Fruit fly (Drosophila melanogaster) whole organism, embryonic: ENCODE data around the gene CG13022.

Source experiments
- ATbp ChIP-seq: fragments of 200-800 bp; sonication (Bioruptor generic); optimal IDR thresholded peaks from 2 replicates; lab custom pipeline; 2017; ENCODE audit warnings: missing biosample characterization, mild to moderate bottlenecking, missing genetic modification characterization, missing genetic modification reagents
- Atf-2 ChIP-seq: fragments of 200-800 bp; sonication (Bioruptor generic); optimal IDR thresholded peaks from 2 replicates; lab custom pipeline; 2016; ENCODE audit warnings: missing biosample characterization, missing genetic modification characterization
- Awh ChIP-seq: fragments of 200-800 bp; sonication (Bioruptor generic); IDR thresholded peaks from 2 replicates; pipeline ENCODE4, ENCODE4 v1.3.6; 2022; ENCODE audit warnings: missing biosample characterization, missing genetic modification characterization
- CG10366 ChIP-seq: fragments of 200-800 bp; sonication (Bioruptor generic); IDR thresholded peaks from 2 replicates; pipeline ENCODE4 v1.3.6; 2022; ENCODE audit warnings: missing biosample characterization, missing genetic modification characterization
- CG10565 ChIP-seq: fragments of 200-800 bp; sonication (Bioruptor generic); optimal IDR thresholded peaks from 3 replicates; lab custom pipeline; 2016; ENCODE audit warnings: missing biosample characterization, mild to moderate bottlenecking, missing genetic modification characterization
- CG10654 ChIP-seq: fragments of 200-800 bp; sonication (Bioruptor generic); optimal IDR thresholded peaks from 2 replicates; lab custom pipeline; 2016; ENCODE audit warnings: missing biosample characterization, missing genetic modification characterization
- CG10979 ChIP-seq: fragments of 200-800 bp; sonication (Bioruptor generic); optimal IDR thresholded peaks from 2 replicates; lab custom pipeline; 2018; ENCODE audit warnings: missing biosample characterization, mild to moderate bottlenecking, missing genetic modification characterization, moderate library complexity
- CG12659 ChIP-seq: fragments of 200-800 bp; sonication (Bioruptor generic); optimal IDR thresholded peaks from 3 replicates; lab custom pipeline; 2017; ENCODE audit warnings: mild to moderate bottlenecking, missing biosample characterization, missing genetic modification reagents, missing genetic modification characterization
- CG12769 ChIP-seq: fragments of 200-800 bp; sonication (Bioruptor generic); optimal IDR thresholded peaks from 2 replicates; lab custom pipeline; 2019; ENCODE audit warnings: missing biosample characterization, mild to moderate bottlenecking, missing genetic modification characterization, moderate library complexity
- CG14710 ChIP-seq: fragments of 200-800 bp; sonication (Bioruptor generic); optimal IDR thresholded peaks from 3 replicates; lab custom pipeline; 2019; ENCODE audit warnings: missing biosample characterization, mild to moderate bottlenecking, missing genetic modification characterization, moderate library complexity
- CG15479 ChIP-seq: fragments of 200-800 bp; sonication (Bioruptor generic); optimal IDR thresholded peaks from 3 replicates; lab custom pipeline; 2019; ENCODE audit warnings: missing biosample characterization, mild to moderate bottlenecking, missing genetic modification characterization, moderate library complexity
- CG15696 ChIP-seq: fragments of 200-800 bp; sonication (Bioruptor generic); optimal IDR thresholded peaks from 2 replicates; lab custom pipeline; 2019; ENCODE audit warnings: missing biosample characterization, mild to moderate bottlenecking, missing genetic modification characterization, moderate library complexity
- CG1602 ChIP-seq: fragments of 200-800 bp; sonication (Bioruptor generic); optimal IDR thresholded peaks from 3 replicates; lab custom pipeline; 2016; ENCODE audit warnings: missing biosample characterization, missing genetic modification characterization
- CG17612 ChIP-seq: fragments of 200-800 bp; sonication (Bioruptor generic); IDR thresholded peaks from 2 replicates; pipeline ENCODE4 v1.3.6; 2022; ENCODE audit warnings: missing biosample characterization, missing genetic modification characterization
- CG2120 ChIP-seq: fragments of 200-800 bp; sonication (Bioruptor generic); optimal IDR thresholded peaks from 3 replicates; lab custom pipeline; 2016; ENCODE audit warnings: missing biosample characterization, missing genetic modification characterization
- CG2875 ChIP-seq: fragments of 200-800 bp; sonication (Bioruptor generic); optimal IDR thresholded peaks from 2 replicates; lab custom pipeline; 2017; ENCODE audit warnings: missing biosample characterization, mild to moderate bottlenecking, missing genetic modification characterization, missing genetic modification reagents
- CG30431 ChIP-seq: fragments of 200-800 bp; sonication (Bioruptor generic); optimal IDR thresholded peaks from 2 replicates; lab custom pipeline; 2017; ENCODE audit warnings: missing biosample characterization, missing genetic modification characterization
- CG32532 ChIP-seq: fragments of 200-800 bp; sonication (Bioruptor generic); IDR thresholded peaks from 2 replicates; pipeline ENCODE4 v1.3.6; 2022; ENCODE audit warnings: missing biosample characterization, missing genetic modification characterization
- CG4328 ChIP-seq: fragments of 200-800 bp; sonication (Bioruptor generic); optimal IDR thresholded peaks from 3 replicates; lab custom pipeline; 2017; ENCODE audit warnings: missing biosample characterization, missing genetic modification reagents, missing genetic modification characterization
- CG8281 ChIP-seq: fragments of 200-800 bp; sonication (Bioruptor generic); optimal IDR thresholded peaks from 2 replicates; lab custom pipeline; 2018; ENCODE audit warnings: missing biosample characterization, mild to moderate bottlenecking, missing genetic modification characterization, moderate library complexity
- CG8388 ChIP-seq: fragments of 200-800 bp; sonication (Bioruptor generic); optimal IDR thresholded peaks from 2 replicates; lab custom pipeline; 2019; ENCODE audit warnings: missing biosample characterization, mild to moderate bottlenecking, missing genetic modification characterization, moderate library complexity
- CG8478 ChIP-seq: fragments of >200 bp; optimal IDR thresholded peaks from 2 replicates; lab custom pipeline; 2018
- CG9609 ChIP-seq: fragments of 200-800 bp; sonication (Bioruptor generic); optimal IDR thresholded peaks from 3 replicates; lab custom pipeline; 2016; ENCODE audit warnings: missing biosample characterization, missing genetic modification characterization
- CG9876 ChIP-seq: fragments of 200-800 bp; sonication (Bioruptor generic); optimal IDR thresholded peaks from 2 replicates; lab custom pipeline; 2016; ENCODE audit warnings: missing biosample characterization, missing genetic modification characterization
- D19A ChIP-seq: fragments of 200-800 bp; optimal IDR thresholded peaks from 3 replicates; lab custom pipeline; 2019; ENCODE audit warnings: missing biosample characterization, mild to moderate bottlenecking, missing genetic modification characterization, moderate library complexity
- Dad ChIP-seq: fragments of 200-800 bp; sonication (Bioruptor generic); optimal IDR thresholded peaks from 3 replicates; lab custom pipeline; 2016; ENCODE audit warnings: missing biosample characterization, missing genetic modification characterization
- Eip74EF ChIP-seq, 2 experiments: fragments of 200-800 bp in 1 of 2; fragments of >200 bp in 1 of 2; sonication (Bioruptor generic) in 1 of 2; optimal IDR thresholded peaks; 2 replicates each; lab custom pipeline; 2017 to 2019; ENCODE audit warnings: missing biosample characterization in 2 of 2, missing genetic modification characterization in 2 of 2, mild to moderate bottlenecking in 1 of 2, moderate library complexity in 1 of 2
- Fer3 ChIP-seq: fragments of 200-800 bp; sonication (Bioruptor generic); optimal IDR thresholded peaks from 2 replicates; lab custom pipeline; 2018; ENCODE audit warnings: missing biosample characterization, mild to moderate bottlenecking, missing genetic modification characterization, moderate library complexity
- Max ChIP-seq: fragments of 200-800 bp; sonication (Bioruptor generic); optimal IDR thresholded peaks from 2 replicates; lab custom pipeline; 2016; ENCODE audit warnings: missing biosample characterization, mild to moderate bottlenecking, missing genetic modification characterization
- Ptx1 ChIP-seq: fragments of 200-800 bp; sonication (Bioruptor generic); IDR thresholded peaks from 2 replicates; pipeline ENCODE4 v1.3.6; 2022; ENCODE audit warnings: missing biosample characterization, missing genetic modification characterization
- Usf ChIP-seq: fragments of 200-800 bp; sonication (Bioruptor generic); optimal IDR thresholded peaks from 2 replicates; lab custom pipeline; 2017; ENCODE audit warnings: missing genotype, missing biosample characterization, missing genetic modification characterization
- YL-1 ChIP-seq: fragments of 200-800 bp; sonication (Bioruptor generic); optimal IDR thresholded peaks from 3 replicates; lab custom pipeline; 2017; ENCODE audit warnings: missing biosample characterization, mild to moderate bottlenecking, missing genetic modification characterization
- bbx ChIP-seq: fragments of 200-800 bp; sonication (Bioruptor generic); IDR thresholded peaks from 2 replicates; pipeline ENCODE4 v1.3.6; 2022; ENCODE audit warnings: missing biosample characterization, missing genetic modification characterization; ENCODE audit not compliant: partially characterized antibody
- br ChIP-seq: fragments of >200 bp; optimal IDR thresholded peaks from 2 replicates; lab custom pipeline; 2017
- cas ChIP-seq: fragments of 200-800 bp; sonication (Bioruptor generic); IDR thresholded peaks from 2 replicates; pipeline ENCODE4 v1.3.6; 2022; ENCODE audit warnings: missing biosample characterization, missing genetic modification characterization
- chn ChIP-seq: fragments of 200-800 bp; sonication (Bioruptor generic); optimal IDR thresholded peaks from 2 replicates; lab custom pipeline; 2016; ENCODE audit warnings: missing biosample characterization, missing genetic modification characterization
- danr ChIP-seq: fragments of 200-800 bp; sonication (Bioruptor generic); IDR thresholded peaks from 2 replicates; pipeline ENCODE4 v1.3.6; 2022; ENCODE audit warnings: missing biosample characterization, missing genetic modification characterization
- dimm ChIP-seq: fragments of 200-800 bp; sonication (Bioruptor generic); IDR thresholded peaks from 2 replicates; pipeline ENCODE4 v1.3.6; 2022; ENCODE audit warnings: missing biosample characterization, missing genetic modification characterization
- fd102C ChIP-seq: fragments of 200-800 bp; sonication (Bioruptor generic); optimal IDR thresholded peaks from 2 replicates; lab custom pipeline; 2018; ENCODE audit warnings: missing biosample characterization, mild to moderate bottlenecking, missing genetic modification characterization, moderate library complexity
- fd3F ChIP-seq: fragments of 200-800 bp; sonication (Bioruptor generic); optimal IDR thresholded peaks from 2 replicates; lab custom pipeline; 2018; ENCODE audit warnings: missing biosample characterization, mild to moderate bottlenecking, missing genetic modification characterization, moderate library complexity
- gcm2 ChIP-seq: fragments of 200-800 bp; sonication (Bioruptor generic); optimal IDR thresholded peaks from 2 replicates; lab custom pipeline; 2016; ENCODE audit warnings: missing biosample characterization, missing genetic modification characterization
- gem ChIP-seq: fragments of 200-800 bp; sonication (Bioruptor generic); optimal IDR thresholded peaks from 2 replicates; lab custom pipeline; 2019; ENCODE audit warnings: missing biosample characterization, mild to moderate bottlenecking, missing genetic modification characterization, moderate library complexity
- inv ChIP-seq: fragments of 200-800 bp; sonication (Bioruptor generic); IDR thresholded peaks from 2 replicates; pipeline ENCODE4 v1.3.6; 2022; ENCODE audit warnings: missing biosample characterization, missing genetic modification characterization; ENCODE audit not compliant: partially characterized antibody
- mld ChIP-seq: fragments of 200-800 bp; sonication (Bioruptor generic); IDR thresholded peaks from 3 replicates; pipeline ENCODE4 v1.3.6; 2022; ENCODE audit warnings: missing biosample characterization, missing genetic modification characterization; ENCODE audit not compliant: partially characterized antibody
- pan ChIP-seq, 4 experiments: fragments of >200 bp in 3 of 4; fragments of 200-800 bp in 1 of 4; sonication (Bioruptor generic) in 1 of 4; optimal IDR thresholded peaks in 3 of 4; IDR thresholded peaks in 1 of 4; 2 replicates each; pipeline versions ENCODE4 v1.3.6 to Lab custom; 2017 to 2022; ENCODE audit warnings: missing biosample characterization in 2 of 4, missing genetic modification characterization in 2 of 4, mixed read lengths in 1 of 4
- pho ChIP-seq: fragments of 200-800 bp; sonication (Bioruptor generic); optimal IDR thresholded peaks from 2 replicates; lab custom pipeline; 2016; ENCODE audit warnings: missing biosample characterization, missing genetic modification characterization
- pum ChIP-seq: fragments of 200-800 bp; sonication (Bioruptor generic); optimal IDR thresholded peaks from 2 replicates; lab custom pipeline; 2016; ENCODE audit warnings: missing biosample characterization, missing genetic modification characterization
- slou ChIP-seq: fragments of 200-800 bp; sonication (Bioruptor generic); optimal IDR thresholded peaks from 3 replicates; lab custom pipeline; 2016; ENCODE audit warnings: missing biosample characterization, missing genetic modification characterization
- yki ChIP-seq: fragments of >200 bp; optimal IDR thresholded peaks from 3 replicates; lab custom pipeline; 2018

The CG13022 gene

DNA sequence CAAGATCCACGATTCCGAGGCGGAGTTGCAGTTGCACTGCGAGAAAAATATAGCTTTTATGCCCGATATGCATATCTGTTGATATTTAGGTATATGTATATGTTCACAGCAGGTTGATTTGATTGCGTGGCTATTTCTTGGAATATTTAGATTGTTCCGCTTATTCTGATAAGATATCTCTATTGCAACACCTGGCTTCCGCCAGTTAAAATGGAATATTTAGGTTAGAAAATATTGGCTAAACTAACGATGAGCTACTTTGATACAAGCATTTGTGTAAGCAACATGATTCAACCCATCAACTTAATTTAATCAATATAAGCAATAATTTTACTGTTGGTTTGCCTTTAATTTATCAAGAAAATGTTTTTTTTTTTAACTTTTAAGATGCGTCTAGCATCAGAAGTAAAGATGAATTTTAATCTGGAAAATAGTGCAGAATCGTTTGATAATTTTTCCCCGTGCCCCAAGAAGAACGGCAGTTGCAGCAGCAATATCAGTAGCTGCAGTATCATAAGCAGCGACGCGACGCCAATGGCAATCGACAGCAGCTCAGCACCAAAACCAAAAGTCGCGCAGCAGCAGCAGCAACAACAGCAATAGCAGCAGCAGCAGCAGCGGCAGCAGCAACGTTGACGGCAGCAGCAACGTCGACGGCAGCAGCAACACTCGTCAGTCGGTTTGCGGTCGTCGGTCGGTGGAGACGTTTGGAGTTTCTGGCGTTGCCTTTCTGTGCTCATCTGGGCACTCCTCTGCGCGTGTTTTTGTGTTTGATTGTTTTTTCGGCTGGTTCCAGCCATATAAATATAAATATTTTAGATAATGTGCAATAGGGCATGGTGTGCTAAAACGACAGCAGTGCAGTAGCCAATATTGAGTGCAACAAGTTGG lies 37.1 kb upstream of the CG13022 start (continued):
- TF ChIP-seq mld (no peak), CG8281 (tag; lab: Kevin White, UChicago) (no peak), pan (optimal IDR thresholded peaks at IDR 0.05; lab: Kevin White, UChicago) (no peak), pan (GFP tag; optimal IDR thresholded peaks at IDR 0.05 in 1 of 2, IDR thresholded peaks at IDR 0.05 in 1 of 2) (no peak), CG15696 (tag; lab: Kevin White, UChicago) (no peak), CG10565 (GFP tag; lab: Kevin White, UChicago) (no peak), D19A (tag; lab: Kevin White, UChicago) (no peak), fd3F (no peak), Awh (peak; percentile 45; the same call in 1 of the 2 replicates), CG14710 (tag; lab: Kevin White, UChicago) (peak; percentile 38), bbx (peak; percentile 39; the same call in 1 of the 2 replicates), CG10654 (GFP tag; lab: Kevin White, UChicago) (no peak), chn (no peak), gcm2 (GFP tag; lab: Kevin White, UChicago) (no peak), CG2120 (GFP tag; lab: Kevin White, UChicago) (no peak), CG9609 (GFP tag; lab: Kevin White, UChicago) (no peak), pho (no peak), CG10366 (no peak), Atf-2 (GFP tag; lab: Kevin White, UChicago) (no peak), pum (GFP tag; lab: Kevin White, UChicago) (no peak), CG15479 (GFP tag; lab: Kevin White, UChicago) (no peak), CG1602 (GFP tag; lab: Kevin White, UChicago) (peak; percentile 8), CG8478 (lab: Kevin White, UChicago) (no peak), CG32532 (GFP tag; lab: Robert Waterston, UW) (peak; percentile 16; the same call in 1 of the 2 replicates), Usf (GFP tag; lab: Kevin White, UChicago) (no peak), cas (GFP tag; lab: Robert Waterston, UW) (no peak), CG9876 (GFP tag; lab: Kevin White, UChicago) (no peak), Eip74EF (GFP tag; optimal IDR thresholded peaks at IDR 0.05; lab: Kevin White, UChicago) (no peak), YL-1 (GFP tag; lab: Kevin White, UChicago) (no peak), slou (GFP tag; lab: Kevin White, UChicago) (no peak), CG12659 (no peak), CG4328 (GFP tag; lab: Kevin White, UChicago) (no peak), yki (lab: Kevin White, UChicago) (no peak), fd102C (GFP tag; lab: Kevin White, UChicago) (no peak), CG8388 (peak; percentile 7), br (no peak), ATbp (GFP tag; lab: Kevin White, UChicago) (peak; percentile 24), CG30431 (GFP tag; lab: Kevin White, UChicago) (no peak), CG10979 (peak; percentile 26), CG12769 (tag; lab: Kevin White, UChicago) (no peak), Dad (no peak), Ptx1 (GFP tag; lab: Robert Waterston, UW) (no peak), Max (no peak), danr (GFP tag; lab: Robert Waterston, UW) (no peak), gem (peak; percentile 38), dimm (GFP tag; lab: Robert Waterston, UW) (no peak), CG17612 (GFP tag; lab: Robert Waterston, UW) (no peak), CG2875 (GFP tag; lab: Kevin White, UChicago) (no peak), Fer3 (tag; lab: Kevin White, UChicago) (no peak), inv (no peak)
